Worm (Caenorhabditis elegans) whole organism, L4 larva: ENCODE measurements around the gene irld-39.

Source experiments
- D1046.2 ChIP-seq: fragments of 200-800 bp; sonication (Bioruptor generic); IDR thresholded peaks from 2 replicates; pipeline ENCODE4 v1.3.6; 2022; ENCODE audit warnings: missing genetic modification characterization, missing compliant biosample characterization
- Y48G9A.11 ChIP-seq: fragments of 200-800 bp; sonication (Bioruptor generic); IDR thresholded peaks from 2 replicates; pipeline ENCODE4 v1.3.6; 2022; ENCODE audit warnings: missing genetic modification reagents, missing genetic modification characterization, missing compliant biosample characterization
- ZK546.5 ChIP-seq, 2 experiments: sonication (generic microtip); optimal IDR thresholded peaks; 2 replicates each; lab custom pipeline; 2017; ENCODE audit warnings: missing biosample characterization in 2 of 2, missing genetic modification characterization in 2 of 2
- aly-2 ChIP-seq: sonication (generic microtip); optimal IDR thresholded peaks from 2 replicates; lab custom pipeline; 2018; ENCODE audit warnings: missing biosample characterization, missing genetic modification characterization
- ceh-32 ChIP-seq: sonication (generic microtip); optimal IDR thresholded peaks from 2 replicates; lab custom pipeline; 2016; ENCODE audit warnings: mild to moderate bottlenecking, missing genetic modification characterization, missing compliant biosample characterization; ENCODE audit not compliant: poor library complexity
- ces-1 ChIP-seq: fragments of 150-350 bp; sonication (generic microtip); optimal IDR thresholded peaks from 4 replicates; lab custom pipeline; 2014; ENCODE audit warnings: missing biosample characterization, missing genetic modification reagents, missing genetic modification characterization
- daf-12 ChIP-seq: fragments of 150-350 bp; optimal IDR thresholded peaks from 2 replicates; lab custom pipeline; 2014; ENCODE audit warnings: missing biosample characterization, missing genetic modification reagents, missing genetic modification characterization
- fkh-10 ChIP-seq: fragments of 150-350 bp; optimal IDR thresholded peaks from 2 replicates; lab custom pipeline; 2014; ENCODE audit warnings: missing biosample characterization, missing genetic modification reagents, missing genetic modification characterization
- fos-1 ChIP-seq: fragments of 150-350 bp; optimal IDR thresholded peaks from 2 replicates; lab custom pipeline; 2014; ENCODE audit warnings: missing biosample characterization, missing genetic modification characterization
- hif-1 ChIP-seq, 2 experiments: sonication (generic microtip); optimal IDR thresholded peaks; 2 replicates each; lab custom pipeline; 2016 to 2017; ENCODE audit warnings: missing compliant biosample characterization in 2 of 2, missing genetic modification characterization in 2 of 2, missing genetic modification reagents in 2 of 2, missing genotype in 2 of 2, mild to moderate bottlenecking in 1 of 2
- nhr-28 ChIP-seq: fragments of 150-350 bp; optimal IDR thresholded peaks from 2 replicates; lab custom pipeline; 2014; ENCODE audit warnings: missing biosample characterization, missing genetic modification characterization
- nhr-76 ChIP-seq: fragments of 150-350 bp; optimal IDR thresholded peaks from 2 replicates; lab custom pipeline; 2014; ENCODE audit warnings: missing biosample characterization, missing genetic modification characterization
- pha-4 ChIP-seq, 2 experiments: fragments of 150-350 bp in 1 of 2; fragments of 200-800 bp in 1 of 2; sonication (Bioruptor generic) in 1 of 2; IDR thresholded peaks in 1 of 2; optimal IDR thresholded peaks in 1 of 2; 2 replicates each; pipeline versions ENCODE4 v1.3.6 to Lab custom; 2014 to 2022; ENCODE audit warnings: missing genetic modification characterization in 2 of 2, missing genetic modification reagents in 2 of 2, missing biosample characterization in 1 of 2, missing compliant biosample characterization in 1 of 2
- tag-97 ChIP-seq: fragments of 200-800 bp; sonication (Bioruptor generic); IDR thresholded peaks from 2 replicates; pipeline ENCODE4 v1.3.6; 2022; ENCODE audit warnings: missing genetic modification characterization, missing compliant biosample characterization

- TF ChIP-seq Y48G9A.11 = no peak
- TF ChIP-seq ZK546.5 (tag; optimal IDR thresholded peaks at IDR 0.05; lab: Kevin White, UChicago) = no peak
- TF ChIP-seq fkh-10 (GFP tag; lab: Kevin White, UChicago) = no peak
- TF ChIP-seq nhr-28 (tag; lab: Kevin White, UChicago) = no peak
- no peak for TF ChIP-seq nhr-76
- no peak for TF ChIP-seq aly-2 (tag; lab: Kevin White, UChicago)
- no peak for TF ChIP-seq hif-1 (tag; optimal IDR thresholded peaks at IDR 0.05; lab: Kevin White, UChicago)
- TF ChIP-seq ces-1 (GFP tag; lab: Kevin White, UChicago) = no peak
- TF ChIP-seq D1046.2 (GFP tag; lab: Robert Waterston, UW) = no peak
- TF ChIP-seq fos-1 (tag; lab: Kevin White, UChicago) = no peak
- no peak for TF ChIP-seq daf-12 (tag; lab: Kevin White, UChicago)
- no peak for TF ChIP-seq pha-4 (GFP tag; IDR thresholded peaks at IDR 0.05; lab: Robert Waterston, UW)
- TF ChIP-seq pha-4 (tag; optimal IDR thresholded peaks at IDR 0.05; lab: Kevin White, UChicago) = no peak
- no peak for TF ChIP-seq ceh-32 (tag; lab: Kevin White, UChicago)
- no peak for TF ChIP-seq tag-97 (GFP tag; lab: Robert Waterston, UW)
These were observed 16.8 kb upstream of the irld-39 start for ce11 chrIV:16216165-16216564.
